Worm (Caenorhabditis elegans) whole organism, L1 larva: ENCODE results near the gene twk-49.
A peak's percentile ranks its signal among the peaks of the same experiment; 100 is the strongest.

ENCODE experiments used
- F16B12.6 ChIP-seq: fragments of 150-350 bp; optimal IDR thresholded peaks from 2 replicates; lab custom pipeline; 2014; ENCODE audit warnings: missing biosample characterization, missing genetic modification characterization
- aha-1 ChIP-seq: fragments of 150-350 bp; optimal IDR thresholded peaks from 2 replicates; lab custom pipeline; 2014; ENCODE audit warnings: missing biosample characterization, missing genetic modification characterization
- ama-1 ChIP-seq: fragments of 150-350 bp; optimal IDR thresholded peaks from 2 replicates; lab custom pipeline; 2014
- blmp-1 ChIP-seq: fragments of 150-350 bp; optimal IDR thresholded peaks from 2 replicates; lab custom pipeline; 2014; ENCODE audit warnings: missing biosample characterization, missing genetic modification characterization
- ceh-63 ChIP-seq: fragments of 200-800 bp; sonication (Bioruptor generic); optimal IDR thresholded peaks from 2 replicates; lab custom pipeline; 2018; ENCODE audit warnings: mild to moderate bottlenecking, missing genetic modification characterization, missing compliant biosample characterization
- ceh-82 ChIP-seq, 3 experiments: fragments of 150-350 bp in 1 of 3; sonication (generic microtip) in 2 of 3; optimal IDR thresholded peaks; 2 replicates each; lab custom pipeline; 2014 to 2017; ENCODE audit warnings: missing biosample characterization in 3 of 3, missing genetic modification characterization in 3 of 3
- ceh-90 ChIP-seq: sonication (generic microtip); optimal IDR thresholded peaks from 2 replicates; lab custom pipeline; 2016; ENCODE audit warnings: missing genetic modification characterization, missing compliant biosample characterization
- ces-1 ChIP-seq: fragments of 150-350 bp; optimal IDR thresholded peaks from 2 replicates; lab custom pipeline; 2014; ENCODE audit warnings: missing biosample characterization, missing genetic modification reagents, missing genetic modification characterization
- dsc-1 ChIP-seq: sonication (generic microtip); optimal IDR thresholded peaks from 2 replicates; lab custom pipeline; 2016; ENCODE audit warnings: mild to moderate bottlenecking, missing genetic modification characterization, missing compliant biosample characterization
- efl-1 ChIP-seq, 4 experiments: fragments of 150-350 bp; optimal IDR thresholded peaks in 3 of 4; peaks in 1 of 4; 1 replicate in 1 of 4; 2 replicates in 3 of 4; lab custom pipeline; 2014; ENCODE audit warnings: missing biosample characterization in 2 of 4, missing genetic modification characterization in 2 of 4, missing genetic modification reagents in 2 of 4
- elt-2 ChIP-seq: sonication (generic microtip); optimal IDR thresholded peaks from 2 replicates; lab custom pipeline; 2016; ENCODE audit warnings: missing genetic modification characterization, mild to moderate bottlenecking, inconsistent platforms, missing compliant biosample characterization, missing genetic modification reagents
- elt-3 ChIP-seq, 6 experiments: fragments of 150-350 bp in 1 of 6; sonication (generic microtip); optimal IDR thresholded peaks; 2 replicates each; lab custom pipeline; 2017 to 2018; ENCODE audit warnings: missing biosample characterization in 6 of 6, missing genetic modification characterization in 6 of 6, inconsistent platforms in 1 of 6
- ets-5 ChIP-seq: fragments of 200-800 bp; sonication (Bioruptor generic); IDR thresholded peaks from 2 replicates; pipeline ENCODE4 v1.3.6; 2022; ENCODE audit warnings: missing genetic modification characterization, missing compliant biosample characterization
- fkh-10 ChIP-seq: sonication (generic microtip); optimal IDR thresholded peaks from 2 replicates; lab custom pipeline; 2017; ENCODE audit warnings: missing biosample characterization, missing genetic modification reagents, missing genetic modification characterization
- fkh-4 ChIP-seq: sonication (generic microtip); optimal IDR thresholded peaks from 2 replicates; lab custom pipeline; 2016; ENCODE audit warnings: missing compliant biosample characterization, missing genetic modification characterization, borderline replicate concordance
- fkh-8 ChIP-seq: sonication (generic microtip); optimal IDR thresholded peaks from 2 replicates; lab custom pipeline; 2016; ENCODE audit warnings: mild to moderate bottlenecking, missing genetic modification characterization, missing compliant biosample characterization
- fos-1 ChIP-seq: fragments of 150-350 bp; optimal IDR thresholded peaks from 2 replicates; lab custom pipeline; 2014; ENCODE audit warnings: missing biosample characterization, missing genetic modification characterization
- hlh-4 ChIP-seq: sonication (generic microtip); optimal IDR thresholded peaks from 2 replicates; lab custom pipeline; 2016; ENCODE audit warnings: mild to moderate bottlenecking, missing genetic modification characterization, missing compliant biosample characterization
- hpl-2 ChIP-seq: fragments of 150-350 bp; optimal IDR thresholded peaks from 2 replicates; lab custom pipeline; 2014; ENCODE audit warnings: missing biosample characterization, missing genetic modification reagents, missing genetic modification characterization
- jun-1 ChIP-seq: fragments of 150-350 bp; optimal IDR thresholded peaks from 2 replicates; lab custom pipeline; 2014; ENCODE audit warnings: missing biosample characterization, missing genetic modification reagents, missing genetic modification characterization
- lin-13 ChIP-seq: fragments of 150-350 bp; optimal IDR thresholded peaks from 2 replicates; lab custom pipeline; 2014; ENCODE audit warnings: missing biosample characterization, missing genetic modification reagents, missing genetic modification characterization
- lin-14 ChIP-seq: fragments of 200-800 bp; sonication (Bioruptor generic); optimal IDR thresholded peaks from 2 replicates; lab custom pipeline; 2018; ENCODE audit warnings: mild to moderate bottlenecking, missing genetic modification characterization, moderate library complexity, missing compliant biosample characterization
- lin-35 ChIP-seq, 2 experiments: fragments of 150-350 bp; optimal IDR thresholded peaks; 2 replicates each; lab custom pipeline; 2014; ENCODE audit warnings: missing biosample characterization in 2 of 2, missing genetic modification characterization in 2 of 2, missing genetic modification reagents in 2 of 2
- lir-3 ChIP-seq: sonication (generic microtip); optimal IDR thresholded peaks from 2 replicates; lab custom pipeline; 2016; ENCODE audit warnings: mild to moderate bottlenecking, missing genetic modification characterization, moderate library complexity, missing compliant biosample characterization; ENCODE audit not compliant: poor library complexity
- lsy-2 ChIP-seq, 2 experiments: fragments of 150-350 bp; optimal IDR thresholded peaks; 2 replicates each; lab custom pipeline; 2014; ENCODE audit warnings: missing biosample characterization in 2 of 2, missing genetic modification characterization in 2 of 2
- mdl-1 ChIP-seq, 2 experiments: fragments of 150-350 bp; optimal IDR thresholded peaks; 2 replicates each; lab custom pipeline; 2014 to 2017; ENCODE audit warnings: missing biosample characterization in 2 of 2, missing genetic modification characterization in 2 of 2, inconsistent platforms in 1 of 2
- mep-1 ChIP-seq: fragments of 150-350 bp; optimal IDR thresholded peaks from 2 replicates; lab custom pipeline; 2014; ENCODE audit warnings: missing biosample characterization, missing genetic modification characterization
- nhr-11 ChIP-seq: fragments of 150-350 bp; optimal IDR thresholded peaks from 2 replicates; lab custom pipeline; 2014; ENCODE audit warnings: missing biosample characterization, missing genetic modification characterization
- nhr-20 ChIP-seq: sonication (generic microtip); optimal IDR thresholded peaks from 2 replicates; lab custom pipeline; 2016; ENCODE audit warnings: mild to moderate bottlenecking, missing genetic modification characterization, missing compliant biosample characterization
- nhr-237 ChIP-seq: fragments of 150-350 bp; optimal IDR thresholded peaks from 2 replicates; lab custom pipeline; 2014; ENCODE audit warnings: missing biosample characterization, missing genetic modification characterization
- nhr-28 ChIP-seq: fragments of 150-350 bp; optimal IDR thresholded peaks from 2 replicates; lab custom pipeline; 2014; ENCODE audit warnings: missing biosample characterization, missing genetic modification characterization
- nhr-47 ChIP-seq: sonication (generic microtip); optimal IDR thresholded peaks from 2 replicates; lab custom pipeline; 2016; ENCODE audit warnings: mild to moderate bottlenecking, missing genetic modification characterization, moderate library complexity, missing compliant biosample characterization
- nhr-76 ChIP-seq: sonication (generic microtip); optimal IDR thresholded peaks from 2 replicates; lab custom pipeline; 2017; ENCODE audit warnings: missing biosample characterization, missing genetic modification characterization
- nhr-84 ChIP-seq: sonication (generic microtip); optimal IDR thresholded peaks from 2 replicates; lab custom pipeline; 2017; ENCODE audit warnings: missing biosample characterization, missing genetic modification characterization
- nhr-85 ChIP-seq: sonication (generic microtip); peaks from one replicate; lab custom pipeline; 2016; ENCODE audit warnings: missing genetic modification characterization, inconsistent platforms, missing compliant biosample characterization
- nhr-90 ChIP-seq: sonication (generic microtip); optimal IDR thresholded peaks from 2 replicates; lab custom pipeline; 2016; ENCODE audit warnings: mild to moderate bottlenecking, missing genetic modification characterization, missing compliant biosample characterization; ENCODE audit not compliant: poor library complexity
- pag-3 ChIP-seq: sonication (generic microtip); optimal IDR thresholded peaks from 2 replicates; lab custom pipeline; 2017; ENCODE audit warnings: missing genetic modification characterization, mild to moderate bottlenecking, missing compliant biosample characterization, antibody characterized with exemption, borderline replicate concordance; ENCODE audit not compliant: insufficient read depth
- pax-3 ChIP-seq: fragments of 200-800 bp; sonication (Bioruptor generic); optimal IDR thresholded peaks from 2 replicates; lab custom pipeline; 2018; ENCODE audit warnings: mild to moderate bottlenecking, missing genetic modification characterization, moderate library complexity, missing compliant biosample characterization
- pqm-1 ChIP-seq: sonication (generic microtip); optimal IDR thresholded peaks from 3 replicates; lab custom pipeline; 2017; ENCODE audit warnings: missing biosample characterization, missing genetic modification characterization
- rnt-1 ChIP-seq: sonication (generic microtip); optimal IDR thresholded peaks from 2 replicates; lab custom pipeline; 2016; ENCODE audit warnings: mild to moderate bottlenecking, missing genetic modification characterization, moderate library complexity, missing compliant biosample characterization
- snpc-4 ChIP-seq: fragments of 150-350 bp; optimal IDR thresholded peaks from 2 replicates; lab custom pipeline; 2014; ENCODE audit warnings: missing biosample characterization, missing genetic modification characterization
- snu-23 ChIP-seq: sonication (generic microtip); optimal IDR thresholded peaks from 2 replicates; lab custom pipeline; 2016; ENCODE audit warnings: missing genetic modification characterization, missing compliant biosample characterization
- tbx-2 ChIP-seq: sonication (generic microtip); optimal IDR thresholded peaks from 2 replicates; lab custom pipeline; 2016; ENCODE audit warnings: missing genetic modification characterization, missing compliant biosample characterization
- unc-130 ChIP-seq: fragments of 150-350 bp; optimal IDR thresholded peaks from 2 replicates; lab custom pipeline; 2017; ENCODE audit warnings: missing biosample characterization, missing genetic modification characterization, inconsistent platforms
- unc-30 ChIP-seq: sonication (generic microtip); optimal IDR thresholded peaks from 2 replicates; lab custom pipeline; 2017; ENCODE audit warnings: missing biosample characterization, missing genetic modification characterization
- unc-98 ChIP-seq: fragments of 200-800 bp; sonication (Bioruptor generic); IDR thresholded peaks from 2 replicates; pipeline ENCODE4 v1.3.6; 2022; ENCODE audit warnings: missing genetic modification characterization, missing compliant biosample characterization
- vab-15 ChIP-seq: sonication (generic microtip); optimal IDR thresholded peaks from 2 replicates; lab custom pipeline; 2017; ENCODE audit warnings: missing genotype, mild to moderate bottlenecking, missing genetic modification characterization, missing compliant biosample characterization
- xbp-1 ChIP-seq: sonication (generic microtip); optimal IDR thresholded peaks from 2 replicates; lab custom pipeline; 2016; ENCODE audit warnings: missing genetic modification characterization, missing compliant biosample characterization

The twk-49 gene

DNA sequence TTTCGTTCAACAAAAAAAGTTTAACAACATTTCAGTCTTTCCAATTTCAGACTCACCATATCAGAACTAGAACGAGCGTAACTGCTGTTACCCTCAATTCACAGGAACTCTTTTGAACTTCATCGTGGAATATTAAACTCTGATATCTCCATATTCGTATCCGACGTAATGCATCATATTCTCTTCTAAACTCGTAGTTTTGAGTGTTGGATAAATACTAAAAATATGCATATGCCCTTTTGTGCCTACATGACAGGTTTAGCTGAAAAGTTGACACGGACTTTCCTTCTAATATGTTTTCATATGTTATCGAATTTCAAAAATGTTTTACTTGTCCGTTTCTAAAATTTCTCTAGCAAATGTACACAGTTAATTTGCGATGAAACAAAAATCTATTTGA lies at the start of gene twk-49:
Gene twk-49, minus strand, starts transcription at position 101 of the 400 bp plus-strand sequence.
- TF ChIP-seq lsy-2 (tag; optimal IDR thresholded peaks at IDR 0.05; lab: Kevin White, UChicago) (no peak), fos-1 (tag; lab: Kevin White, UChicago) (no peak), nhr-76 (tag; lab: Kevin White, UChicago) (no peak), tbx-2 (no peak), mdl-1 (tag; optimal IDR thresholded peaks at IDR 0.05; lab: Kevin White, UChicago) (no peak), pax-3 (no peak), ceh-63 (no peak), elt-3 (tag; optimal IDR thresholded peaks at IDR 0.05; lab: Kevin White, UChicago) (no peak), dsc-1 (tag; lab: Kevin White, UChicago) (no peak), nhr-28 (no peak), unc-98 (GFP tag; lab: Robert Waterston, UW) (no peak), aha-1 (tag; lab: Kevin White, UChicago) (no peak), vab-15 (tag; lab: Kevin White, UChicago) (no peak), hlh-4 (no peak), unc-30 (tag; lab: Kevin White, UChicago) (no peak), nhr-47 (no peak)

DNA sequence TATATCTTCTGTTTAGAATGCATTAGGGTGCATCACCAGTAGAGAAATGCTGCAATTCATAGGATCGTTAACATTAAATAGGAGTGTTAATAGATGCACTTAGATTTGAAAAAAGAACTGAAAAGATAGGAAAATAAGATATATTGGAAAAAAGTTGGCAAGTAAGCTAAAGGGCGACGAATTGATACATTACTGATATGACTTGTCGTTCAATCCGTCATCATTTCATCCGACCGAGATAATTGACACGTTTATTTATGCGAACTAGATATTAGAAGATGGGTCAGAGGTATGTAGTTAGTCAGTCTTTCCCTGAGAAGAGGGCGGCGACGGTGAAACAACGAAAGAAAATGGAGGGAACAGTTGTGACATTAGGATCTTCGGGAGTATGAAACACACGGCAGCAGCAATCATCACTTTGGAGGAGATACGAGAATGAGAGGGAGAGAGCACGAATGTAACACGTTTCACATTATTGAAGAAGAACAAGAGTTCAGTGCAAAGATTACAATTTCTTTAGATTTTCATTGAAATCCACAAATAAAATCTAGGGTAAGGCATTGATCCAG lies 46.0 kb upstream of the twk-49 start, which contains the start of gene lron-15:
Gene lron-15, minus strand, starts transcription at position 51 of the 569 bp plus-strand sequence.
- TF ChIP-seq snpc-4 (tag; lab: Kevin White, UChicago): no peak
- no peak for TF ChIP-seq nhr-84 (tag; lab: Kevin White, UChicago)
- TF ChIP-seq lin-14 (GFP tag; lab: Kevin White, UChicago): peak; percentile 19
- no peak for TF ChIP-seq aha-1 (tag; lab: Kevin White, UChicago)

DNA sequence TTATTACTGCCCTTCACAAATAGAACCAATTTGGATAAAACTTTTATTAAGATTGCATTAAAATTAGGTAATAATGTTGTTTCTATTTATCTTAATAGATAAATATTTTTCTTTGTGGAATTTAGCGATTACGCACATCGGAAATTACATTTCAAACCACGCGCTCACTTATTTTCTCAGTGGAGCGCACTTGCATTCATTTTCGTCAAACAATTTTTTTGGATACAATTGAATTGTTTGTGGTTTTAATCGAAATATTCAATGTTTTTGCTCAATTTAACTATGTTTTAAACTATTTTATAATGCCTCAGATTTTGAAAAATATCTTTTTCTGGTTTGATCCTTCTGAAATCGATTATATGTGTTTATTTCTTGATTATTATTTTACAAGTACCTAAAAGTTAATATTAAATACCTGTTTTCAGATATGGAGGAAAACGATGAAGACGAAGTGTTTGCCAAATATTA lies 37.0 kb upstream of the twk-49 start, which contains the start of gene utp-20:
Gene utp-20, plus strand, starts transcription at position 418 of the 468 bp plus-strand sequence.
- TF ChIP-seq fkh-8 (tag; lab: Kevin White, UChicago): peak; percentile 26
- peak; percentile 56 for TF ChIP-seq xbp-1 (tag; lab: Kevin White, UChicago)
- TF ChIP-seq nhr-85 (tag; lab: Kevin White, UChicago): peak; percentile 65
- TF ChIP-seq mep-1 (tag; lab: Kevin White, UChicago): peak; percentile 62
- TF ChIP-seq ceh-63: no peak
- TF ChIP-seq pag-3 (tag; lab: Kevin White, UChicago): no peak
- TF ChIP-seq rnt-1 (tag; lab: Kevin White, UChicago): peak; percentile 52
- TF ChIP-seq blmp-1: peak; percentile 49
- no peak for TF ChIP-seq ets-5 (GFP tag; lab: Robert Waterston, UW)
- peak; percentile 30 for TF ChIP-seq F16B12.6 (tag; lab: Kevin White, UChicago)
- peak in 1 of 2 experiments; percentile 10 for TF ChIP-seq mdl-1 (tag; optimal IDR thresholded peaks at IDR 0.05; lab: Kevin White, UChicago)
- no peak for TF ChIP-seq jun-1 (tag; lab: Kevin White, UChicago)
- peak; percentile 90 to 97 for TF ChIP-seq lin-35 (GFP tag; optimal IDR thresholded peaks at IDR 0.05; lab: Kevin White, UChicago)
- peak; percentile 3 for TF ChIP-seq fkh-10
- TF ChIP-seq pqm-1 (tag; lab: Kevin White, UChicago): no peak
- TF ChIP-seq snpc-4 (tag; lab: Kevin White, UChicago): no peak
- TF ChIP-seq elt-2 (tag; lab: Kevin White, UChicago): peak; percentile 5
- TF ChIP-seq nhr-90 (tag; lab: Kevin White, UChicago): peak; percentile 55
- TF ChIP-seq efl-1 (optimal IDR thresholded peaks at IDR 0.05; lab: Kevin White, UChicago): peak; percentile 81 to 92
- peak; percentile 92 to 99 for TF ChIP-seq efl-1 (GFP tag; optimal IDR thresholded peaks at IDR 0.05 in 1 of 2; lab: Kevin White, UChicago)
- TF ChIP-seq nhr-237: no peak
- peak; percentile 46 for TF ChIP-seq nhr-20
- TF ChIP-seq nhr-28: no peak
- TF ChIP-seq snu-23 (GFP tag; lab: Kevin White, UChicago): peak; percentile 67
- no peak for TF ChIP-seq hpl-2 (GFP tag; lab: Kevin White, UChicago)
- peak in 1 of 6 experiments; percentile 35 for TF ChIP-seq elt-3 (tag; optimal IDR thresholded peaks at IDR 0.05; lab: Kevin White, UChicago)
- TF ChIP-seq nhr-11 (tag; lab: Kevin White, UChicago): no peak
- peak; percentile 19 for TF ChIP-seq unc-130 (tag; lab: Kevin White, UChicago)
- peak; percentile 48 for TF ChIP-seq ces-1 (GFP tag; lab: Kevin White, UChicago)
- no peak for TF ChIP-seq dsc-1 (tag; lab: Kevin White, UChicago)
- TF ChIP-seq lir-3 (tag; lab: Kevin White, UChicago): no peak
- peak in 2 of 3 experiments; percentile 4 to 43 for TF ChIP-seq ceh-82 (tag; optimal IDR thresholded peaks at IDR 0.05; lab: Kevin White, UChicago)
- TF ChIP-seq fkh-4 (tag; lab: Kevin White, UChicago): no peak
- no peak for TF ChIP-seq lin-13 (GFP tag; lab: Kevin White, UChicago)
- no peak for TF ChIP-seq ceh-90 (tag; lab: Kevin White, UChicago)
- no peak for TF ChIP-seq ama-1 (lab: Kevin White, UChicago)
